Worm (Caenorhabditis elegans) whole organism, young adult: ENCODE results near the gene str-190.

ENCODE experiments used
- B0261.1 ChIP-seq: sonication (generic microtip); optimal IDR thresholded peaks from 2 replicates; lab custom pipeline; 2016; ENCODE audit warnings: mild to moderate bottlenecking, missing genetic modification characterization, moderate library complexity, missing compliant biosample characterization
- B0336.3 ChIP-seq: fragments of 200-800 bp; sonication (Bioruptor generic); IDR thresholded peaks from 2 replicates; pipeline ENCODE4 v1.3.6; 2022; ENCODE audit warnings: missing genetic modification characterization, missing compliant biosample characterization
- C17E4.6 ChIP-seq: fragments of 200-800 bp; sonication (Bioruptor generic); IDR thresholded peaks from 2 replicates; pipeline ENCODE4 v1.3.6; 2022; ENCODE audit warnings: missing genetic modification reagents, missing genetic modification characterization, missing compliant biosample characterization
- F22D6.2 ChIP-seq: sonication (generic microtip); optimal IDR thresholded peaks from 2 replicates; lab custom pipeline; 2016; ENCODE audit warnings: mild to moderate bottlenecking, missing genetic modification characterization, missing compliant biosample characterization
- F39B2.1 ChIP-seq: fragments of 200-800 bp; sonication (Bioruptor generic); IDR thresholded peaks from 2 replicates; pipeline ENCODE4 v1.3.6; 2022; ENCODE audit warnings: missing genetic modification reagents, missing genetic modification characterization, missing compliant biosample characterization
- F55B11.4 ChIP-seq: sonication (generic microtip); optimal IDR thresholded peaks from 2 replicates; lab custom pipeline; 2016; ENCODE audit warnings: missing compliant biosample characterization, missing genetic modification characterization, borderline replicate concordance; ENCODE audit not compliant: insufficient read depth
- Y56A3A.18 ChIP-seq: fragments of 200-800 bp; sonication (Bioruptor generic); IDR thresholded peaks from 2 replicates; pipeline ENCODE4 v1.3.6; 2022; ENCODE audit warnings: missing genetic modification reagents, missing genetic modification characterization, missing compliant biosample characterization
- aptf-3 ChIP-seq: fragments of 200-800 bp; sonication (Bioruptor generic); IDR thresholded peaks from 2 replicates; pipeline ENCODE4 v1.3.6; 2022; ENCODE audit warnings: missing genetic modification characterization, missing compliant biosample characterization
- atf-7 ChIP-seq: sonication (generic microtip); optimal IDR thresholded peaks from 2 replicates; lab custom pipeline; 2017; ENCODE audit warnings: mild to moderate bottlenecking, missing genetic modification characterization, missing compliant biosample characterization
- ceh-100 ChIP-seq: fragments of 200-800 bp; sonication (Bioruptor generic); IDR thresholded peaks from 2 replicates; pipeline ENCODE4 v1.3.6; 2022; ENCODE audit warnings: missing genetic modification reagents, missing genetic modification characterization, missing compliant biosample characterization
- ceh-40 ChIP-seq: fragments of 200-800 bp; sonication (Bioruptor generic); IDR thresholded peaks from 2 replicates; pipeline ENCODE4 v1.3.6; 2022; ENCODE audit warnings: missing genetic modification characterization, missing compliant biosample characterization
- dpff-1 ChIP-seq: sonication (generic microtip); optimal IDR thresholded peaks from 2 replicates; lab custom pipeline; 2017; ENCODE audit warnings: mild to moderate bottlenecking, missing genetic modification characterization, missing compliant biosample characterization
- egl-44 ChIP-seq: fragments of 200-800 bp; sonication (Bioruptor generic); IDR thresholded peaks from 2 replicates; pipeline ENCODE4 v1.3.6; 2022; ENCODE audit warnings: missing genetic modification reagents, missing genetic modification characterization, missing compliant biosample characterization
- egrh-3 ChIP-seq: fragments of 200-800 bp; sonication (Bioruptor generic); IDR thresholded peaks from 2 replicates; pipeline ENCODE4 v1.3.6; 2022; ENCODE audit warnings: missing genetic modification reagents, missing genetic modification characterization, missing compliant biosample characterization
- ekl-4 ChIP-seq: fragments of 200-800 bp; sonication (Bioruptor generic); IDR thresholded peaks from 2 replicates; pipeline ENCODE4 v1.3.6; 2022; ENCODE audit warnings: missing genetic modification reagents, missing genetic modification characterization, missing compliant biosample characterization
- ets-4 ChIP-seq: fragments of 200-800 bp; sonication (Bioruptor generic); optimal IDR thresholded peaks from 2 replicates; lab custom pipeline; 2018; ENCODE audit warnings: mild to moderate bottlenecking, missing genetic modification characterization, missing compliant biosample characterization
- gei-17 ChIP-seq: fragments of 200-800 bp; sonication (Bioruptor generic); optimal IDR thresholded peaks from 2 replicates; lab custom pipeline; 2018; ENCODE audit warnings: mild to moderate bottlenecking, missing genetic modification characterization, missing compliant biosample characterization
- him-1 ChIP-seq: sonication (generic microtip); optimal IDR thresholded peaks from 2 replicates; lab custom pipeline; 2016; ENCODE audit warnings: missing genotype, missing genetic modification reagents, missing genetic modification characterization, missing compliant biosample characterization
- hlh-12 ChIP-seq: sonication (generic microtip); optimal IDR thresholded peaks from 2 replicates; lab custom pipeline; 2016; ENCODE audit warnings: missing genetic modification characterization, missing compliant biosample characterization
- hlh-26 ChIP-seq: fragments of 200-800 bp; sonication (Bioruptor generic); conservative IDR thresholded peaks from 2 replicates; pipeline ENCODE4 v1.3.6; 2022; ENCODE audit warnings: missing genetic modification reagents, missing genetic modification characterization, missing compliant biosample characterization
- hmg-1.2 ChIP-seq: fragments of 200-800 bp; sonication (Bioruptor generic); IDR thresholded peaks from 2 replicates; pipeline ENCODE4 v1.3.6; 2022; ENCODE audit warnings: missing genetic modification reagents, missing genetic modification characterization, missing compliant biosample characterization
- hmg-20 ChIP-seq: fragments of 200-800 bp; sonication (Bioruptor generic); IDR thresholded peaks from 2 replicates; pipeline ENCODE4 v1.3.6; 2022; ENCODE audit warnings: missing genetic modification reagents, missing genetic modification characterization, missing compliant biosample characterization
- hrde-1 ChIP-seq: sonication (generic microtip); optimal IDR thresholded peaks from 2 replicates; lab custom pipeline; 2016; ENCODE audit warnings: missing genetic modification characterization, mild to moderate bottlenecking, missing compliant biosample characterization, moderate library complexity, missing genotype, missing genetic modification reagents, borderline replicate concordance
- lag-1 ChIP-seq: fragments of 200-800 bp; sonication (Bioruptor generic); IDR thresholded peaks from 2 replicates; pipeline ENCODE4 v1.3.6; 2022; ENCODE audit warnings: missing genetic modification reagents, missing genetic modification characterization, missing compliant biosample characterization
- let-526 ChIP-seq: fragments of 200-800 bp; sonication (Bioruptor generic); IDR thresholded peaks from 2 replicates; pipeline ENCODE4 v1.3.6; 2022; ENCODE audit warnings: missing genetic modification reagents, missing genetic modification characterization, missing compliant biosample characterization
- lin-40 ChIP-seq: sonication (generic microtip); optimal IDR thresholded peaks from 2 replicates; lab custom pipeline; 2016; ENCODE audit warnings: missing genetic modification characterization, mild to moderate bottlenecking, missing compliant biosample characterization, missing genotype, missing genetic modification reagents
- lin-54 ChIP-seq: fragments of 200-800 bp; sonication (Bioruptor generic); optimal IDR thresholded peaks from 2 replicates; lab custom pipeline; 2018; ENCODE audit warnings: mild to moderate bottlenecking, missing genetic modification characterization, missing compliant biosample characterization
- lir-1 ChIP-seq: fragments of 200-800 bp; sonication (Bioruptor generic); conservative IDR thresholded peaks from 2 replicates; pipeline ENCODE4 v1.3.6; 2022; ENCODE audit warnings: missing genetic modification reagents, missing genetic modification characterization, missing compliant biosample characterization
- lsl-1 ChIP-seq: fragments of 200-800 bp; sonication (Bioruptor generic); optimal IDR thresholded peaks from 2 replicates; lab custom pipeline; 2018; ENCODE audit warnings: mild to moderate bottlenecking, missing genetic modification characterization, moderate library complexity, missing compliant biosample characterization
- madf-10 ChIP-seq: sonication (generic microtip); optimal IDR thresholded peaks from 2 replicates; lab custom pipeline; 2016; ENCODE audit warnings: mild to moderate bottlenecking, missing genetic modification characterization, missing compliant biosample characterization
- mxl-1 ChIP-seq: sonication (generic microtip); optimal IDR thresholded peaks from 2 replicates; lab custom pipeline; 2016; ENCODE audit warnings: missing genetic modification characterization, missing compliant biosample characterization
- nfya-2 ChIP-seq: fragments of 200-800 bp; sonication (Bioruptor generic); IDR thresholded peaks from 2 replicates; pipeline ENCODE4 v1.3.6; 2022; ENCODE audit warnings: missing genetic modification reagents, missing genetic modification characterization, missing compliant biosample characterization
- nhr-179 ChIP-seq: sonication (generic microtip); optimal IDR thresholded peaks from 2 replicates; lab custom pipeline; 2016; ENCODE audit warnings: mild to moderate bottlenecking, missing genetic modification characterization, missing compliant biosample characterization
- nhr-27 ChIP-seq: fragments of 200-800 bp; sonication (Bioruptor generic); optimal IDR thresholded peaks from 2 replicates; lab custom pipeline; 2018; ENCODE audit warnings: mild to moderate bottlenecking, missing genetic modification characterization, moderate library complexity, missing compliant biosample characterization
- nhr-90 ChIP-seq: sonication (generic microtip); optimal IDR thresholded peaks from 2 replicates; lab custom pipeline; 2016; ENCODE audit warnings: missing genotype, mild to moderate bottlenecking, missing genetic modification characterization, missing compliant biosample characterization
- rcor-1 ChIP-seq: fragments of 200-800 bp; sonication (Bioruptor generic); IDR thresholded peaks from 2 replicates; pipeline ENCODE4 v1.3.6; 2022; ENCODE audit warnings: missing genetic modification reagents, missing genetic modification characterization, missing compliant biosample characterization
- sdz-38 ChIP-seq: sonication (generic microtip); optimal IDR thresholded peaks from 2 replicates; lab custom pipeline; 2016; ENCODE audit warnings: missing genotype, missing genetic modification characterization, missing compliant biosample characterization
- snpc-1.3 ChIP-seq: sonication (generic microtip); optimal IDR thresholded peaks from 2 replicates; lab custom pipeline; 2017; ENCODE audit warnings: missing genetic modification characterization, mild to moderate bottlenecking, missing compliant biosample characterization, antibody characterized with exemption, moderate library complexity, missing genotype, missing genetic modification reagents; ENCODE audit not compliant: insufficient read depth
- tbp1 ChIP-seq: fragments of 200-800 bp; sonication (Bioruptor generic); optimal IDR thresholded peaks from 2 replicates; lab custom pipeline; 2018; ENCODE audit warnings: mild to moderate bottlenecking, missing genetic modification characterization, missing compliant biosample characterization
- unc-130 ChIP-seq: sonication (generic microtip); optimal IDR thresholded peaks from 2 replicates; lab custom pipeline; 2016; ENCODE audit warnings: missing genetic modification reagents, missing genetic modification characterization, missing compliant biosample characterization
- ztf-18 ChIP-seq: sonication (generic microtip); optimal IDR thresholded peaks from 2 replicates; lab custom pipeline; 2016; ENCODE audit warnings: missing genotype, mild to moderate bottlenecking, missing genetic modification characterization, missing compliant biosample characterization
- ztf-22 ChIP-seq: fragments of 200-800 bp; sonication (Bioruptor generic); optimal IDR thresholded peaks from 2 replicates; lab custom pipeline; 2018; ENCODE audit warnings: mild to moderate bottlenecking, missing genetic modification characterization, moderate library complexity, missing compliant biosample characterization

The str-190 gene

DNA sequence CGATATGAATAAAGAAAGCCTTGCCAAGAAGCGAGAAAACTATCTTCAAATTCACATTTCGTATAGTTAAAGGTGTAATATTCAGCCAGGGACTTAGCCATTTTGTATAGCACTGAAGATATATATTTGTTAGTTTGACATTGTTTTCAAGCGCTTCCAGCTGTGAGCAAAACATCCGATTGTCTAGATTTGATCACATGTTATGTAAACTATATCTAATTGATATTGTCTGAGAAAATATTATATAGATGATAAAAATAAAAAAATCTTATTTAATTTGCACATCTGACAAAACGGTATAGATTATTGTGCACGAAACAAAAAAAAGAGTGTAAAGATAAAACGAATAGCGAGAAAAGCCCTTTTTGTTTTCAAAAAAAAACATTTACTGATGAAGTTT lies 13.6 kb downstream of the str-190 start, which contains the start of gene srh-89 (continued):
- TF ChIP-seq F55B11.4 (tag; lab: Kevin White, UChicago) = no peak
- no peak for TF ChIP-seq hmg-1.2
- TF ChIP-seq nhr-27 (tag; lab: Kevin White, UChicago) = no peak

ce11 chrV:7460898-7461297 lies 17.4 kb downstream of the str-190 start, which contains the start of gene srh-92:
srh-92 (minus strand) TSS chrV:7460998.
- TF ChIP-seq hlh-12 (tag; lab: Kevin White, UChicago) (no peak), snpc-1.3 (no peak), lsl-1 (GFP tag; lab: Kevin White, UChicago) (no peak), ceh-40 (no peak), tbp1 (GFP tag; lab: Kevin White, UChicago) (no peak), C17E4.6 (GFP tag; lab: Robert Waterston, UW) (no peak), him-1 (tag; lab: Kevin White, UChicago) (no peak), hlh-26 (GFP tag; lab: Robert Waterston, UW) (no peak), let-526 (GFP tag; lab: Robert Waterston, UW) (no peak), ekl-4 (no peak), Y56A3A.18 (GFP tag; lab: Robert Waterston, UW) (no peak), lir-1 (GFP tag; lab: Robert Waterston, UW) (no peak), madf-10 (tag; lab: Kevin White, UChicago) (no peak), egrh-3 (GFP tag; lab: Robert Waterston, UW) (no peak), ceh-100 (GFP tag; lab: Robert Waterston, UW) (no peak)
- TF ChIP-seq, all 124 proteins: peak for 0

DNA sequence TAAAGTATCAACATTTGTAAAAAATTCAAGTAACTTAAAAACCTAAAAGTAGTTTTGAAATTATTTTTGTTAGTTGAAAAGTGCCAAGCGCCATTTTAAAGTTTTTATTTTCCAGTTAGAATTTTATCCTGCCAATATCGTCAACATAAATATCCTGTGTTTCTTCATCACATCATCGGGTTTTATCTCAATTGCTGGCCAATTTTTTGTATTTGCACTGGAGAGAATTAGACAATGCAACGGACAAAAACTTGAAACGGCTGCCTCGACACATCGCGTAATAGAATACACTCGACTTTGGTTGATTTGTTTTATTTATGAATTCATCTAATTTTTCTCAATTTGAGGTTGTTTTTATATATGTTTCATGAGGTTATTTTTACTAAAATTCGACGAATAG lies 23.3 kb downstream of the str-190 start, which contains the start of gene F25E5.2:
Gene F25E5.2 (plus strand): TSS at position 301 of the 400 bp plus-strand sequence.
- TF ChIP-seq mxl-1 (tag; lab: Kevin White, UChicago) (no peak), hmg-20 (GFP tag; lab: Robert Waterston, UW) (no peak), gei-17 (GFP tag; lab: Kevin White, UChicago) (no peak), nfya-2 (no peak), rcor-1 (GFP tag; lab: Robert Waterston, UW) (no peak), B0261.1 (tag; lab: Kevin White, UChicago) (no peak), lag-1 (GFP tag; lab: Robert Waterston, UW) (no peak), ztf-18 (tag; lab: Kevin White, UChicago) (no peak), egl-44 (GFP tag; lab: Robert Waterston, UW) (no peak), dpff-1 (no peak), ztf-22 (GFP tag; lab: Kevin White, UChicago) (no peak), atf-7 (tag; lab: Kevin White, UChicago) (no peak), aptf-3 (no peak), him-1 (tag; lab: Kevin White, UChicago) (no peak), tbp1 (GFP tag; lab: Kevin White, UChicago) (no peak), unc-130 (GFP tag; lab: Kevin White, UChicago) (no peak)

DNA sequence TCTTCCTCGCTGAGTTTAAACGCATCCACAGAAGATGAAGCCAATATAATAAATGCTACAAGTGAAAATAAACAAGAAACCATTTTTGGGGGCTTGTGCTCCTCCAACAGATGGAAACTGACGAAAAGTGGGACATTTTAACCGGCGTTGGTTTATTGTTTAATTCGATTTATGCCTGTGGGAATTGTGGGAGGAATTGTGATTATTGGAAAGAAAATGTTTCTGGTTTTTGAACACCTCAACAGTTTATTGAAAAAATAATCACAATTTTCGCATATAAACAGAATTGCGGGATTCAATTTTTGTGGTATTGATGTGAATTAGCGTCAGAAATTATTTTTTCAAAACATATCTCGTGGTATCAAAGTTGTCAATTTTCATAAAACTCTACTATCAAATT lies 24.1 kb downstream of the str-190 start, which contains the start of gene try-8:
Gene try-8 (minus strand): TSS at position 101 of the 400 bp plus-strand sequence.
- TF ChIP-seq hrde-1 (tag; lab: Kevin White, UChicago) = no peak
- no peak for TF ChIP-seq ceh-100 (GFP tag; lab: Robert Waterston, UW)
- TF ChIP-seq B0336.3 (GFP tag; lab: Robert Waterston, UW) = no peak
- no peak for TF ChIP-seq nhr-90
- TF ChIP-seq F22D6.2 (tag; lab: Kevin White, UChicago) = no peak
- TF ChIP-seq sdz-38 (tag; lab: Kevin White, UChicago) = no peak
- no peak for TF ChIP-seq B0261.1 (tag; lab: Kevin White, UChicago)
- no peak for TF ChIP-seq lin-40 (tag; lab: Kevin White, UChicago)
- TF ChIP-seq nhr-179 = no peak
- TF ChIP-seq lin-54 (GFP tag; lab: Kevin White, UChicago) = no peak
- no peak for TF ChIP-seq ets-4 (GFP tag; lab: Kevin White, UChicago)
- no peak for TF ChIP-seq F39B2.1 (GFP tag; lab: Robert Waterston, UW)
- TF ChIP-seq, all 124 proteins: peak for 0
